Worm (Caenorhabditis elegans): ENCODE measurements around the gene col-121.
A peak's percentile ranks its signal among the peaks of the same experiment; 100 is the strongest.

DNA sequence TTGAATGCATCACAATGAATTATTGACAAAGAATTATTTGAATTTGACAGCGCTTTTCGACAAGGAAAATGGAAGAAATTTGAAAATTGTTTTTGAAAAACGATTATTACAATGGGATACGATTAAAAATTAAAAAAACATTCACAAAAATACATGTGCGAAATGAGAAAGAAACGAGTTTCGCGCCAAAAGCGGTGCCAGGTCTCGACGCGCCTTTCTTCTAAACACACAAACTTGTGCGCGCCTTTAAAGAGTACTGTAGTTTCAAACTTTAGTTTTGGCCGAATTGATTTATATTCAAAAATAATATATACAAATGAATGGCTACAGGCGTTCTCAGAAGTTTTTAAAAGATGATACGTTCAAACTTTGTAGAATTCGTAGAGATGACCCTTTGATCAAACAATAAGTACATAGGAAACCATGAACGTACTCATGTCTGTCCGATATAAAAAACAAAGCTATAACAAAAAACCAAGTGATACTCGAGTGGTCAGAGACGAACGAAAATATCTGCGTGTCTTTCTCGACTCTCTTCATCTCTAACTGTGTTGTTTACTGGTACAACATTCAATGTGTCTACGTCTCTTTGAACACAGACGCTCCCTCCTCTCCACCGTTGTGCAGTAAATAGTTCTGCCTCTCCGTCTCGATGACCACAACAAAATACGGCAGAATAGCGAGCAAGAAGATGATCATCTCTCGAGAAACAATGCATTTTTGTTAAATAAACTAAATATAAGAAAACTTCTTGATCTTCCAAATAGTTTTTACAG is 28.0 kb downstream of the col-121 start:
- TF ChIP-seq lag-1 (GFP tag; IDR thresholded peaks at IDR 0.05) (no peak), lsl-1 (GFP tag; optimal IDR thresholded peaks at IDR 0.05) (peak; percentile 90), mxl-1 (tag; optimal IDR thresholded peaks at IDR 0.05) (no peak), pha-4 (tag; optimal IDR thresholded peaks at IDR 0.05) (no peak), him-1 (tag; optimal IDR thresholded peaks at IDR 0.05) (no peak), unc-130 (GFP tag; optimal IDR thresholded peaks at IDR 0.05) (no peak), dox-1 (GFP tag; IDR thresholded peaks at IDR 0.05) (0 out of 2 replicates have a peak, but pooled peaks have one; percentile 13), attf-5 (GFP tag; optimal IDR thresholded peaks at IDR 0.05) (peak; percentile 10), ama-1 (optimal IDR thresholded peaks at IDR 0.05) (no peak), ama-1 (GFP tag; optimal IDR thresholded peaks at IDR 0.05) (no peak), rpc-1 (optimal IDR thresholded peaks at IDR 0.05) (no peak), rpc-1 (tag; optimal IDR thresholded peaks at IDR 0.05) (no peak)
